Fruit fly (Drosophila melanogaster): ENCODE measurements around the gene CG7824.

The CG7824 gene

DNA sequence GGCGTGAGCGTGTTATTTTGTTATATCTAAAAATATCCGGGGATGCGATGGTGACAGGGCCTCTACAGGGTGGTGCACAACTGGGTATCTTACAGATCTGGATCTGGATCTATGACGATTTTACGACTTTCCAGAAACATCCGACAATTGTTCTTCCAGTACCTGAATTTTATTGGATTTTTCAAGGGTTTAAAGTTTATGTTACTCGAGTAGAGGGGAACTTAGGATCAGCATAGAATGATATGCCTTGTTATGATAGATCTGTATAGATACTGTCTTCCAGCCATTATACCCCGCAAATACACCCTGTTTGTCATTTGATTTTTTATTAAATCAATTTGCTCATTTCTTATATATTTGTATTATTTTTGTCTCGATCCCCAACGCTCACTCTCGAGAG lies 35.7 kb upstream of the CG7824 start (continued):
- no peak for TF ChIP-seq CG2116 (GFP tag; optimal IDR thresholded peaks at IDR 0.05)
- TF ChIP-seq Side (GFP tag; optimal IDR thresholded peaks at IDR 0.05), result peak; percentile 4
- TF ChIP-seq CG6854 (GFP tag; optimal IDR thresholded peaks at IDR 0.05), result no peak
- no peak for TF ChIP-seq lola (GFP tag; optimal IDR thresholded peaks at IDR 0.05)
- peak; percentile 50 for TF ChIP-seq CG7556 (GFP tag; optimal IDR thresholded peaks at IDR 0.05)
- TF ChIP-seq CG11456 (GFP tag; IDR thresholded peaks at IDR 0.05), result 0 out of 3 replicates have a peak, but pooled peaks have one; percentile 60
- TF ChIP-seq disco-r (GFP tag; optimal IDR thresholded peaks at IDR 0.05), result no peak
- no peak for TF ChIP-seq CG1792 (GFP tag; optimal IDR thresholded peaks at IDR 0.05)
- TF ChIP-seq CG31441 (GFP tag; IDR thresholded peaks at IDR 0.05), result peak; percentile 76
- no peak for TF ChIP-seq ab (GFP tag; optimal IDR thresholded peaks at IDR 0.05)
- TF ChIP-seq CG3847 (GFP tag; IDR thresholded peaks at IDR 0.05), result peak; percentile 67
- TF ChIP-seq CG8290 (GFP tag; optimal IDR thresholded peaks at IDR 0.05), result no peak
- TF ChIP-seq CG8290 (tag; optimal IDR thresholded peaks at IDR 0.05), result peak in 1 of 2 experiments; percentile 72
- peak; percentile 35 for TF ChIP-seq CG17568 (GFP tag; optimal IDR thresholded peaks at IDR 0.05)
- peak; percentile 51 for TF ChIP-seq mam (GFP tag; optimal IDR thresholded peaks at IDR 0.05)
- no peak for TF ChIP-seq corto (GFP tag; optimal IDR thresholded peaks at IDR 0.05)
- TF ChIP-seq mld (GFP tag; IDR thresholded peaks at IDR 0.05; ENCODE audit: partially characterized antibody), result no peak
- peak; percentile 82 for TF ChIP-seq Rfx (GFP tag; IDR thresholded peaks at IDR 0.05)
- no peak for TF ChIP-seq Hmx (GFP tag; optimal IDR thresholded peaks at IDR 0.05)
- peak; percentile 84 for TF ChIP-seq Drgx (GFP tag; IDR thresholded peaks at IDR 0.05)
- TF ChIP-seq Hsf (GFP tag; optimal IDR thresholded peaks at IDR 0.05), result peak; percentile 40
- TF ChIP-seq aop (GFP tag; IDR thresholded peaks at IDR 0.05), result no peak
- no peak for TF ChIP-seq Adf1 (GFP tag; IDR thresholded peaks at IDR 0.05)
- TF ChIP-seq CG16815 (GFP tag; optimal IDR thresholded peaks at IDR 0.05), result no peak
- peak; percentile 49 for TF ChIP-seq Asciz (GFP tag; optimal IDR thresholded peaks at IDR 0.05)
- no peak for TF ChIP-seq CG7987 (GFP tag; optimal IDR thresholded peaks at IDR 0.05)
- TF ChIP-seq Oaz (GFP tag; IDR thresholded peaks at IDR 0.05), result 0 out of 2 replicates have a peak, but pooled peaks have one; percentile 22
- no peak for TF ChIP-seq abd-A (tag; optimal IDR thresholded peaks at IDR 0.05)
- TF ChIP-seq CG5245 (GFP tag; optimal IDR thresholded peaks at IDR 0.05), result no peak
- peak; percentile 9 for TF ChIP-seq CG31365 (tag; optimal IDR thresholded peaks at IDR 0.05)
- peak; percentile 48 for TF ChIP-seq Abd-B (GFP tag; optimal IDR thresholded peaks at IDR 0.05)
- TF ChIP-seq HLH4C (GFP tag; IDR thresholded peaks at IDR 0.05; ENCODE audit: partially characterized antibody), result no peak
- no peak for TF ChIP-seq GATAe (GFP tag; conservative IDR thresholded peaks at IDR 0.05)
- TF ChIP-seq Atf6 (GFP tag; IDR thresholded peaks at IDR 0.05), result peak; percentile 73
- peak; percentile 64 for TF ChIP-seq Nf-YC (tag; optimal IDR thresholded peaks at IDR 0.05)
- TF ChIP-seq E2f1 (GFP tag; IDR thresholded peaks at IDR 0.05), result peak; percentile 44; the same call in 1 of the 2 replicates
- peak; percentile 32; the same call in 1 of the 2 replicates for TF ChIP-seq Taf1 (GFP tag; IDR thresholded peaks at IDR 0.05)
- no peak for TF ChIP-seq Nf-YA (GFP tag; IDR thresholded peaks at IDR 0.05)
- TF ChIP-seq fd102C (GFP tag; optimal IDR thresholded peaks at IDR 0.05), result no peak
- TF ChIP-seq Doc2 (GFP tag; IDR thresholded peaks at IDR 0.05), result no peak
- peak in 1 of 2 experiments; percentile 9 for TF ChIP-seq chif (GFP tag; optimal IDR thresholded peaks at IDR 0.05)
- TF ChIP-seq CG8478 (optimal IDR thresholded peaks at IDR 0.05), result no peak
- no peak for TF ChIP-seq dimm (GFP tag; IDR thresholded peaks at IDR 0.05)
- TF ChIP-seq Antp (GFP tag; optimal IDR thresholded peaks at IDR 0.05), result peak; percentile 22
- TF ChIP-seq ap (GFP tag; IDR thresholded peaks at IDR 0.05), result no peak
- peak; percentile 27; the same call in 1 of the 2 replicates for TF ChIP-seq MBD-R2 (GFP tag; IDR thresholded peaks at IDR 0.05)
- peak; percentile 35 for TF ChIP-seq org-1 (GFP tag; optimal IDR thresholded peaks at IDR 0.05)
- peak; percentile 55 for TF ChIP-seq CG12659 (GFP tag; optimal IDR thresholded peaks at IDR 0.05)
- no peak for TF ChIP-seq emc (GFP tag; optimal IDR thresholded peaks at IDR 0.05)
- TF ChIP-seq vfl (GFP tag; optimal IDR thresholded peaks at IDR 0.05), result no peak
- TF ChIP-seq D (optimal IDR thresholded peaks at IDR 0.05), result no peak
- peak; percentile 11 for TF ChIP-seq D (GFP tag; optimal IDR thresholded peaks at IDR 0.05)
- peak; percentile 43; the same call in 1 of the 2 replicates for TF ChIP-seq CG14667 (GFP tag; IDR thresholded peaks at IDR 0.05)
